Worm (Caenorhabditis elegans): Measurements from ENCODE around the gene asps-1.

Gene asps-1

DNA sequence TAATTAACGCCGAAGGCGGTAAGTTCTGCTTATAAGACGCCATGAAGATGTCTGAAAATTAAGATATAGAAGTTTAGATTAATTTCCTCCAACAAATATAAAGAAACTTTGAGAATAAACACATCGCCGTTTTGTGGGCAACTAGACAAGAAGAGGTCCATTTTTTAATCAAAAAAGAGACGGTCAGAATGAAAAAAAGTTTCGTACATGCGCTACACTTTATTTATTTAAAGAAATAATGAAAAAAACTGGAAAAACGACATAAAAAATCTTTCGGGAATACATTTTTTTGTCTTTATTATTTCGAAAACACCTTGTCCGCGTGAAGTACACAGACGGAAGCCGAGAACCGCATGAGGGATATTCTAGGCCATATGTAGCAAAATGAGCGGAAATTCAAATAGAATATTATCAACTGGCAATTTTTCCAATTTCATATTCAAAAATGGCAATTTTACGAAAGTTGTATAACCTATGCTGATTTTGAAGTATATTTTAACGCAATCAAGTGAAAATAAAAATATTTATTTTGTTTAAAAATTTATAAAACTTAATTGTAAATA lies 38.7 kb upstream of the asps-1 start, which contains the start of gene sluh-7 (continued):
- TF ChIP-seq fkh-10 (GFP tag; optimal IDR thresholded peaks at IDR 0.05) (no peak), sox-4 (tag; optimal IDR thresholded peaks at IDR 0.05) (peak; percentile 90), fkh-4 (tag; optimal IDR thresholded peaks at IDR 0.05; ENCODE audit: borderline replicate concordance) (peak; percentile 95), isw-1 (GFP tag; IDR thresholded peaks at IDR 0.05) (peak; percentile 82), ama-1 (optimal IDR thresholded peaks at IDR 0.05) (no peak), C16A3.4 (tag; optimal IDR thresholded peaks at IDR 0.05) (peak; percentile 62), ztf-11 (tag; optimal IDR thresholded peaks at IDR 0.05) (peak in 1 of 2 experiments; percentile 96), dpl-1 (GFP tag; optimal IDR thresholded peaks at IDR 0.05) (peak; percentile 91 to 96 (median 94)), fkh-8 (tag; optimal IDR thresholded peaks at IDR 0.05) (peak; percentile 78), ceh-63 (GFP tag; optimal IDR thresholded peaks at IDR 0.05) (no peak), mdl-1 (tag; optimal IDR thresholded peaks at IDR 0.05) (peak in 1 of 2 experiments; percentile 35), unc-30 (tag; optimal IDR thresholded peaks at IDR 0.05) (peak; percentile 22), unc-62 (GFP tag; optimal IDR thresholded peaks at IDR 0.05) (no peak), rnt-1 (tag; optimal IDR thresholded peaks at IDR 0.05) (peak; percentile 99), blmp-1 (tag; optimal IDR thresholded peaks at IDR 0.05) (peak; percentile 77), ets-5 (GFP tag; IDR thresholded peaks at IDR 0.05) (no peak), snpc-4 (tag; optimal IDR thresholded peaks at IDR 0.05) (peak; percentile 26), swsn-7 (tag; optimal IDR thresholded peaks at IDR 0.05) (peak; percentile 84), ceh-90 (tag; optimal IDR thresholded peaks at IDR 0.05) (peak; percentile 96), C34B4.2 (tag; optimal IDR thresholded peaks at IDR 0.05) (no peak), sup-37 (GFP tag; optimal IDR thresholded peaks at IDR 0.05) (peak; percentile 63), unc-130 (tag; optimal IDR thresholded peaks at IDR 0.05) (peak; percentile 71), fos-1 (tag; optimal IDR thresholded peaks at IDR 0.05) (peak; percentile 44), mab-9 (GFP tag; IDR thresholded peaks at IDR 0.05) (peak; percentile 76), nhr-19 (GFP tag; conservative IDR thresholded peaks at IDR 0.05) (peak; percentile 87), hpl-2 (GFP tag; optimal IDR thresholded peaks at IDR 0.05) (no peak), xbp-1 (tag; optimal IDR thresholded peaks at IDR 0.05) (peak; percentile 89), ceh-8 (GFP tag; optimal IDR thresholded peaks at IDR 0.05) (no peak), egl-27 (tag; optimal IDR thresholded peaks at IDR 0.05) (no peak), alr-1 (tag; optimal IDR thresholded peaks at IDR 0.05; ENCODE audit: borderline replicate concordance) (no peak), pag-3 (tag; optimal IDR thresholded peaks at IDR 0.05; ENCODE audit: borderline replicate concordance, insufficient read depth) (no peak), nhr-71 (tag; optimal IDR thresholded peaks at IDR 0.05) (peak; percentile 94), elt-3 (tag; optimal IDR thresholded peaks at IDR 0.05) (peak in 2 of 6 experiments; percentile 54 to 71), unc-86 (tag; optimal IDR thresholded peaks at IDR 0.05) (peak; percentile 82), nhr-12 (tag; optimal IDR thresholded peaks at IDR 0.05) (no peak), lin-13 (GFP tag; optimal IDR thresholded peaks at IDR 0.05) (peak; percentile 72), pax-3 (tag; optimal IDR thresholded peaks at IDR 0.05) (peak; percentile 84), egl-13 (tag; optimal IDR thresholded peaks at IDR 0.05) (peak; percentile 91), nhr-76 (tag; optimal IDR thresholded peaks at IDR 0.05) (no peak), nhr-47 (tag; optimal IDR thresholded peaks at IDR 0.05) (peak; percentile 93), mep-1 (tag; optimal IDR thresholded peaks at IDR 0.05) (peak; percentile 93), nhr-84 (tag; optimal IDR thresholded peaks at IDR 0.05) (no peak), zip-4 (GFP tag; optimal IDR thresholded peaks at IDR 0.05) (peak; percentile 20), lin-14 (GFP tag; optimal IDR thresholded peaks at IDR 0.05) (peak; percentile 81), vab-15 (tag; optimal IDR thresholded peaks at IDR 0.05) (peak; percentile 60), jun-1 (tag; optimal IDR thresholded peaks at IDR 0.05) (no peak), mef-2 (tag; optimal IDR thresholded peaks at IDR 0.05) (peak; percentile 12), ceh-82 (tag; optimal IDR thresholded peaks at IDR 0.05) (peak; percentile 69 to 78 (median 74)), lsy-2 (tag; optimal IDR thresholded peaks at IDR 0.05) (peak; percentile 82 to 84), efl-1 (optimal IDR thresholded peaks at IDR 0.05) (peak; percentile 80 to 95), efl-1 (GFP tag; optimal IDR thresholded peaks at IDR 0.05 in 1 of 2) (peak; percentile 95 to 99), nhr-20 (tag; optimal IDR thresholded peaks at IDR 0.05) (peak; percentile 88)
